Fruit fly (Drosophila melanogaster) Kc167 (cell line): ENCODE measurements around the gene stumps.

Experiments used
- Myc ChIP-seq: fragments of >200 bp; optimal IDR thresholded peaks from 2 replicates; lab custom pipeline; 2017; ENCODE audit warnings: missing external identifiers
- Sin3A ChIP-seq: fragments of >200 bp; optimal IDR thresholded peaks from 2 replicates; lab custom pipeline; 2018; ENCODE audit warnings: missing external identifiers
- h ChIP-seq: fragments of >200 bp; optimal IDR thresholded peaks from 3 replicates; lab custom pipeline; 2018; ENCODE audit warnings: missing external identifiers
- insv ChIP-seq: fragments of >200 bp; optimal IDR thresholded peaks from 3 replicates; lab custom pipeline; 2018; ENCODE audit warnings: missing external identifiers
- psq ChIP-seq: fragments of >200 bp; optimal IDR thresholded peaks from 2 replicates; lab custom pipeline; 2017; ENCODE audit warnings: missing external identifiers
- ttk ChIP-seq: sonication (Bioruptor generic); optimal IDR thresholded peaks from 2 replicates; lab custom pipeline; 2017; ENCODE audit warnings: missing external identifiers

stumps gene

dm6 chr3R:14567329-14567728 is 9.7 kb upstream of the stumps start, which contains the start of gene CG31313:
TSS of gene CG31313 (minus strand) at chr3R:14567429.
- no peak for TF ChIP-seq h (lab: Kevin White, UChicago)
- TF ChIP-seq insv (lab: Kevin White, UChicago), result no peak
- TF ChIP-seq Sin3A (lab: Kevin White, UChicago), result no peak
- no peak for TF ChIP-seq psq (lab: Kevin White, UChicago)
- TF ChIP-seq ttk (lab: Kevin White, UChicago), result no peak
- TF ChIP-seq Myc (lab: Kevin White, UChicago), result no peak

dm6 chr3R:14567796-14568195 is 9.2 kb upstream of the stumps start:
- TF ChIP-seq insv (lab: Kevin White, UChicago) (no peak), h (lab: Kevin White, UChicago) (no peak), Myc (lab: Kevin White, UChicago) (no peak), psq (lab: Kevin White, UChicago) (no peak), ttk (lab: Kevin White, UChicago) (no peak), Sin3A (lab: Kevin White, UChicago) (no peak)

dm6 chr3R:14568501-14569137 is 8.4 kb upstream of the stumps start, which contains the start of gene CG8066:
TSS of gene CG8066 (minus strand) at chr3R:14568847.
- TF ChIP-seq insv (lab: Kevin White, UChicago), result no peak
- TF ChIP-seq Myc (lab: Kevin White, UChicago), result no peak
- TF ChIP-seq Sin3A (lab: Kevin White, UChicago), result no peak
- TF ChIP-seq ttk (lab: Kevin White, UChicago), result no peak
- TF ChIP-seq h (lab: Kevin White, UChicago), result no peak
- TF ChIP-seq psq (lab: Kevin White, UChicago), result no peak

- TF ChIP-seq h (lab: Kevin White, UChicago) (no peak), Myc (lab: Kevin White, UChicago) (no peak), Sin3A (lab: Kevin White, UChicago) (no peak), ttk (lab: Kevin White, UChicago) (no peak), psq (lab: Kevin White, UChicago) (no peak)
Observed at dm6 chr3R:14569411-14570107, 7.5 kb upstream of the stumps start, which contains the start of gene Cys. TSS of gene Cys (minus strand) at chr3R:14569644.

dm6 chr3R:14574962-14575717 is 1.9 kb upstream of the stumps start:
- TF ChIP-seq ttk (lab: Kevin White, UChicago) (no peak), insv (lab: Kevin White, UChicago) (no peak), psq (lab: Kevin White, UChicago) (no peak)

- TF ChIP-seq ttk (lab: Kevin White, UChicago) (no peak), psq (lab: Kevin White, UChicago) (peak; percentile 90)
Observed at dm6 chr3R:14575718-14576187, 1.3 kb upstream of the stumps start, which contains the start of gene CG7987. TSS of gene CG7987 (minus strand) at chr3R:14575887.

dm6 chr3R:14576511-14576691 is 616 bp upstream of the stumps start, which contains the start of gene CG44094:
TSS of gene CG44094 (minus strand) at chr3R:14576611.
- TF ChIP-seq Myc (lab: Kevin White, UChicago), result no peak
- no peak for TF ChIP-seq Sin3A (lab: Kevin White, UChicago)
- no peak for TF ChIP-seq ttk (lab: Kevin White, UChicago)

- TF ChIP-seq ttk (lab: Kevin White, UChicago) (no peak), Sin3A (lab: Kevin White, UChicago) (no peak)
Observed at dm6 chr3R:14577803-14578493, 931 bp downstream of the stumps start.

dm6 chr3R:14580045-14580579 is 3.1 kb downstream of the stumps start:
- TF ChIP-seq Sin3A (lab: Kevin White, UChicago), result no peak
- TF ChIP-seq psq (lab: Kevin White, UChicago), result no peak
- TF ChIP-seq insv (lab: Kevin White, UChicago), result no peak
- no peak for TF ChIP-seq ttk (lab: Kevin White, UChicago)
- TF ChIP-seq h (lab: Kevin White, UChicago), result no peak
- no peak for TF ChIP-seq Myc (lab: Kevin White, UChicago)

- TF ChIP-seq Myc (lab: Kevin White, UChicago) (no peak), Sin3A (lab: Kevin White, UChicago) (no peak), insv (lab: Kevin White, UChicago) (no peak), psq (lab: Kevin White, UChicago) (no peak), ttk (lab: Kevin White, UChicago) (no peak), h (lab: Kevin White, UChicago) (no peak)
Observed at dm6 chr3R:14586480-14587443, 9.7 kb downstream of the stumps start.
